Worm (Caenorhabditis elegans): ENCODE data around the gene T24D5.6.

DNA sequence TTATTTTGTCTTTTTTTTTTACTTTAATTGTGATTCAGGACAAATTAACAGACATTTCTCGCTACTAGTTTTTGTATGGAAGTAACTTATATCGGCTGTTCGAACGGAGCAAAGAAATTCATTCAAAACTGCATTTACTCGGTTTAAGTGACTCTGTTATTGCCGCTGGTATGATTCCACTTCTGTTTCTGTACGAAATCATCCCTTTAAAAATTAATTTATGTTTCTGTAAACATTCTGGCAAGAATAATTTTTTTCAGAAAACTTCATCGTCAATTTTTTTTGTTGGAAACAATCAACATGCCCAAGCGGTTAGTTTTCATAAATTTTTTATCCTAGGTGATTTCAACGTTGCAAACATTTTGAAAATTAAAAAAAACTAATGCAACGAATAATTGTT lies 23.6 kb upstream of the T24D5.6 start, which contains the start of gene T24D5.3:
- TF ChIP-seq elt-4 (tag; optimal IDR thresholded peaks at IDR 0.05) (no peak), fkh-10 (GFP tag; optimal IDR thresholded peaks at IDR 0.05) (no peak), ztf-16 (tag; optimal IDR thresholded peaks at IDR 0.05) (no peak), ets-4 (tag; optimal IDR thresholded peaks at IDR 0.05) (no peak), tbx-7 (tag; optimal IDR thresholded peaks at IDR 0.05) (no peak), unc-55 (GFP tag; optimal IDR thresholded peaks at IDR 0.05) (no peak), T23F11.4 (GFP tag; optimal IDR thresholded peaks at IDR 0.05) (no peak)
